Worm (Caenorhabditis elegans): Measurements from ENCODE around the gene T16A1.10.

- TF ChIP-seq nhr-76 (tag; optimal IDR thresholded peaks at IDR 0.05) (no peak), ces-1 (GFP tag; optimal IDR thresholded peaks at IDR 0.05) (no peak), lsy-2 (tag; optimal IDR thresholded peaks at IDR 0.05) (no peak), snpc-4 (tag; optimal IDR thresholded peaks at IDR 0.05) (no peak), drap-1 (GFP tag; optimal IDR thresholded peaks at IDR 0.05) (no peak), unc-62 (GFP tag; optimal IDR thresholded peaks at IDR 0.05) (no peak), unc-120 (tag; optimal IDR thresholded peaks at IDR 0.05; ENCODE audit: poor library complexity, severe bottlenecking) (no peak), elt-1 (tag; optimal IDR thresholded peaks at IDR 0.05; ENCODE audit: borderline replicate concordance, insufficient read depth) (no peak), nhr-28 (tag; optimal IDR thresholded peaks at IDR 0.05) (no peak)
Observed at ce11 chrII:2080425-2080824, 11.5 kb downstream of the T16A1.10 start, which contains the start of gene F07E5.9.
